Fruit fly (Drosophila melanogaster): Measurements from ENCODE around the gene ND-39.

DNA sequence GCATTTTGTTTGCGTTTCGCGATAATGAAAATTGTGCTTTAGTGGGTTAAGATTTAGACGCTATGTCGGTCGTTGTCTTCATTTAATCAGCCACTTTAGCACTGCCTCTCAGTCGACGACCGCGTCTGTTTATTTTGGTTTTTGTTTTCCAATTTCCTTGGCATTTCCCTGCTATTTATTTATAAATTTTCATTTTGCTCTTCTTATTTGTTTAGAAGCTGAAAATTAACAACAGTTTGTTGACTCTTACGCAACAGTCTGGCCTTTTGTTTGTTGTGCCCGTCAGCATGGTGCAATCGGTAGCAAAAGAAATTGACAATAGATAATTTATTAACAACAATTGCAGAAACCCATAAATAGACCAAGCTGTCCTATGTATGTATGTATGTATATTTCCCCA lies 15.7 kb downstream of the ND-39 start:
- TF ChIP-seq pan (optimal IDR thresholded peaks at IDR 0.05) (no peak), psq (optimal IDR thresholded peaks at IDR 0.05) (no peak), CG8478 (optimal IDR thresholded peaks at IDR 0.05) (no peak), usp (GFP tag; optimal IDR thresholded peaks at IDR 0.05) (no peak)

All from whole organism.